Worm (Caenorhabditis elegans) whole organism, L2 larva: Measurements from ENCODE around the gene rnp-5.

Source experiments
- C34F6.9 ChIP-seq: fragments of 150-350 bp; optimal IDR thresholded peaks from 2 replicates; lab custom pipeline; 2014; ENCODE audit warnings: missing biosample characterization, missing genetic modification characterization
- F13H6.1 ChIP-seq: sonication (generic microtip); optimal IDR thresholded peaks from 2 replicates; lab custom pipeline; 2016; ENCODE audit warnings: missing genetic modification characterization, missing compliant biosample characterization
- R02D3.7 ChIP-seq: fragments of 150-350 bp; optimal IDR thresholded peaks from 2 replicates; lab custom pipeline; 2014; ENCODE audit warnings: missing biosample characterization, missing genetic modification characterization
- Y55F3AM.14 ChIP-seq: fragments of 200-800 bp; sonication (Bioruptor generic); optimal IDR thresholded peaks from 2 replicates; lab custom pipeline; 2018; ENCODE audit warnings: mild to moderate bottlenecking, missing genetic modification characterization, missing compliant biosample characterization
- ZK546.5 ChIP-seq: sonication (generic microtip); optimal IDR thresholded peaks from 2 replicates; lab custom pipeline; 2017; ENCODE audit warnings: missing biosample characterization, missing genetic modification characterization
- alr-1 ChIP-seq: fragments of 150-350 bp; optimal IDR thresholded peaks from 2 replicates; lab custom pipeline; 2014; ENCODE audit warnings: missing biosample characterization, missing genetic modification characterization
- aly-2 ChIP-seq: fragments of 150-350 bp; optimal IDR thresholded peaks from 2 replicates; lab custom pipeline; 2014; ENCODE audit warnings: missing biosample characterization, missing genetic modification characterization
- ama-1 ChIP-seq: fragments of 150-350 bp; optimal IDR thresholded peaks from 2 replicates; lab custom pipeline; 2018; ENCODE audit warnings: inconsistent platforms
- blmp-1 ChIP-seq: sonication (generic microtip); optimal IDR thresholded peaks from 2 replicates; lab custom pipeline; 2017; ENCODE audit warnings: missing genetic modification characterization, mild to moderate bottlenecking, missing compliant biosample characterization, antibody characterized with exemption, moderate library complexity; ENCODE audit not compliant: insufficient read depth
- ceh-82 ChIP-seq: fragments of 150-350 bp; optimal IDR thresholded peaks from 2 replicates; lab custom pipeline; 2014; ENCODE audit warnings: missing biosample characterization, missing genetic modification characterization
- dmd-4 ChIP-seq: sonication (generic microtip); optimal IDR thresholded peaks from 2 replicates; lab custom pipeline; 2017; ENCODE audit warnings: missing biosample characterization, missing genetic modification characterization
- egl-27 ChIP-seq: sonication (generic microtip); optimal IDR thresholded peaks from 3 replicates; lab custom pipeline; 2017; ENCODE audit warnings: missing biosample characterization, missing genetic modification reagents, missing genetic modification characterization
- elt-1 ChIP-seq: fragments of 150-350 bp; optimal IDR thresholded peaks from 2 replicates; lab custom pipeline; 2014; ENCODE audit warnings: missing biosample characterization, missing genetic modification characterization
- elt-3 ChIP-seq: sonication (generic microtip); optimal IDR thresholded peaks from 2 replicates; lab custom pipeline; 2017; ENCODE audit warnings: missing biosample characterization, missing genetic modification characterization
- fos-1 ChIP-seq: fragments of 150-350 bp; optimal IDR thresholded peaks from 2 replicates; lab custom pipeline; 2014; ENCODE audit warnings: missing biosample characterization, missing genetic modification characterization
- gmeb-1 ChIP-seq: fragments of 150-350 bp; optimal IDR thresholded peaks from 2 replicates; lab custom pipeline; 2014; ENCODE audit warnings: missing biosample characterization, missing genetic modification characterization
- lin-11 ChIP-seq: fragments of 150-350 bp; sonication (generic microtip); optimal IDR thresholded peaks from 2 replicates; lab custom pipeline; 2014; ENCODE audit warnings: missing biosample characterization, missing genetic modification characterization, inconsistent platforms, mixed read lengths
- lin-13 ChIP-seq: fragments of 150-350 bp; optimal IDR thresholded peaks from 2 replicates; lab custom pipeline; 2014; ENCODE audit warnings: missing biosample characterization, missing genetic modification reagents, missing genetic modification characterization
- lin-39 ChIP-seq: fragments of 150-350 bp; optimal IDR thresholded peaks from 2 replicates; lab custom pipeline; 2014; ENCODE audit warnings: missing biosample characterization, missing genetic modification reagents, missing genetic modification characterization
- lsy-2 ChIP-seq, 2 experiments: fragments of 150-350 bp in 1 of 2; sonication (generic microtip) in 1 of 2; optimal IDR thresholded peaks; 2 replicates each; lab custom pipeline; 2014 to 2017; ENCODE audit warnings: missing biosample characterization in 2 of 2, missing genetic modification characterization in 2 of 2
- mab-5 ChIP-seq: fragments of 150-350 bp; optimal IDR thresholded peaks from 2 replicates; lab custom pipeline; 2014; ENCODE audit warnings: missing biosample characterization, missing genetic modification characterization
- mbf-1 ChIP-seq: sonication (generic microtip); optimal IDR thresholded peaks from 2 replicates; lab custom pipeline; 2017; ENCODE audit warnings: missing biosample characterization, missing genetic modification characterization
- mdl-1 ChIP-seq, 2 experiments: fragments of 150-350 bp in 1 of 2; sonication (generic microtip) in 1 of 2; optimal IDR thresholded peaks; 2 replicates each; lab custom pipeline; 2017; ENCODE audit warnings: missing biosample characterization in 2 of 2, missing genetic modification characterization in 2 of 2
- nhr-10 ChIP-seq: sonication (generic microtip); optimal IDR thresholded peaks from 2 replicates; lab custom pipeline; 2017; ENCODE audit warnings: missing biosample characterization, missing genetic modification characterization
- nhr-11 ChIP-seq: fragments of 150-350 bp; optimal IDR thresholded peaks from 2 replicates; lab custom pipeline; 2014; ENCODE audit warnings: missing biosample characterization, missing genetic modification characterization
- nhr-12 ChIP-seq: fragments of 150-350 bp; optimal IDR thresholded peaks from 2 replicates; lab custom pipeline; 2014; ENCODE audit warnings: missing biosample characterization, missing genetic modification characterization
- nhr-21 ChIP-seq: fragments of 150-350 bp; optimal IDR thresholded peaks from 2 replicates; lab custom pipeline; 2014; ENCODE audit warnings: missing biosample characterization, missing genetic modification characterization
- nhr-23 ChIP-seq: fragments of 150-350 bp; optimal IDR thresholded peaks from 2 replicates; lab custom pipeline; 2014; ENCODE audit warnings: missing biosample characterization, missing genetic modification reagents, missing genetic modification characterization
- nhr-237 ChIP-seq: fragments of 150-350 bp; optimal IDR thresholded peaks from 2 replicates; lab custom pipeline; 2014; ENCODE audit warnings: missing biosample characterization, missing genetic modification characterization
- nhr-25 ChIP-seq: fragments of 150-350 bp; sonication (generic microtip); optimal IDR thresholded peaks from 3 replicates; lab custom pipeline; 2014; ENCODE audit warnings: missing biosample characterization, missing genetic modification characterization
- nhr-77 ChIP-seq: fragments of 150-350 bp; optimal IDR thresholded peaks from 2 replicates; lab custom pipeline; 2014; ENCODE audit warnings: missing biosample characterization, missing genetic modification characterization
- peb-1 ChIP-seq: fragments of 150-350 bp; optimal IDR thresholded peaks from 2 replicates; lab custom pipeline; 2014; ENCODE audit warnings: missing biosample characterization, missing genetic modification characterization
- sem-4 ChIP-seq: fragments of 150-350 bp; optimal IDR thresholded peaks from 2 replicates; lab custom pipeline; 2014; ENCODE audit warnings: missing biosample characterization, missing genetic modification reagents, missing genetic modification characterization
- skn-1 ChIP-seq: sonication (generic microtip); optimal IDR thresholded peaks from 2 replicates; lab custom pipeline; 2017; ENCODE audit warnings: missing biosample characterization, missing genetic modification characterization
- sma-3 ChIP-seq: sonication (generic microtip); optimal IDR thresholded peaks from 2 replicates; lab custom pipeline; 2016; ENCODE audit warnings: missing genetic modification reagents, missing genetic modification characterization, missing compliant biosample characterization
- sma-9 ChIP-seq, 2 experiments: fragments of 150-350 bp in 1 of 2; sonication (generic microtip) in 1 of 2; optimal IDR thresholded peaks; 2 replicates each; lab custom pipeline; 2014 to 2016; ENCODE audit warnings: missing genetic modification characterization in 2 of 2, mild to moderate bottlenecking in 1 of 2, missing biosample characterization in 1 of 2, missing compliant biosample characterization in 1 of 2, missing genetic modification reagents in 1 of 2, moderate library complexity in 1 of 2
- snpc-4 ChIP-seq: fragments of 150-350 bp; optimal IDR thresholded peaks from 2 replicates; lab custom pipeline; 2014; ENCODE audit warnings: missing biosample characterization, missing genetic modification characterization
- unc-39 ChIP-seq: fragments of 150-350 bp; optimal IDR thresholded peaks from 2 replicates; lab custom pipeline; 2014; ENCODE audit warnings: missing biosample characterization, missing genetic modification characterization
- unc-55 ChIP-seq: fragments of 150-350 bp; sonication (generic microtip); optimal IDR thresholded peaks from 3 replicates; lab custom pipeline; 2014; ENCODE audit warnings: missing biosample characterization, missing genetic modification reagents, missing genetic modification characterization
- unc-62 ChIP-seq: fragments of 150-350 bp; optimal IDR thresholded peaks from 2 replicates; lab custom pipeline; 2014; ENCODE audit warnings: missing biosample characterization, missing genetic modification reagents, missing genetic modification characterization
- zag-1 ChIP-seq: fragments of 150-350 bp; optimal IDR thresholded peaks from 2 replicates; lab custom pipeline; 2014; ENCODE audit warnings: missing biosample characterization, missing genetic modification characterization
- ztf-1 ChIP-seq: fragments of 200-800 bp; sonication (Bioruptor generic); conservative IDR thresholded peaks from 2 replicates; pipeline ENCODE4 v1.3.6; 2022; ENCODE audit warnings: missing genetic modification characterization, missing compliant biosample characterization
- ztf-11 ChIP-seq: sonication (generic microtip); optimal IDR thresholded peaks from 2 replicates; lab custom pipeline; 2017; ENCODE audit warnings: missing biosample characterization, missing genetic modification characterization
- ztf-4 ChIP-seq: fragments of 150-350 bp; optimal IDR thresholded peaks from 2 replicates; lab custom pipeline; 2014; ENCODE audit warnings: missing biosample characterization, missing genetic modification characterization

Gene rnp-5

DNA sequence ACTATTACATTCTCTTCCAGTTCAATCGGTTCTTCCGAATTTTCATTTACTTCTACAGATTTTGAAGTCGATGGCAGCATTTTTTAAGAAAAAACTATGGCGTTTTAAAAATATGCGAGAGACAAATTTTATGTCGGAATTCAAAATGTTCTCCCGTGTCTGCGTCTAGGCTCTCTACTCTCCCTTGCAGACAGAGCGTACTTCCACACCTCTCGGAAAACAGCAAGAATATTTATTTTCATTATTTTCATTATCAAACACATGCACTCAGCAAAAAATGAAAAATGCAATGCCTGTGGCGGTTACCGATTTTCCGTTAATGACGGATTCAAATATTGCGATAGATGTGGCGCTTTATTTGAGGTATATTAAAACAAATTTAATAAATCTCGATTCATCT lies 41.8 kb upstream of the rnp-5 start, which contains the start of the genes ztf-18 and F23H11.2:
TSS of gene ztf-18 (minus strand) at position 188 of the 400 bp plus-strand sequence.
TSS of gene F23H11.2 (plus strand) at position 223 of the 400 bp plus-strand sequence.
- peak; percentile 50 for TF ChIP-seq sem-4 (tag; lab: Kevin White, UChicago)
- TF ChIP-seq mdl-1 (tag; optimal IDR thresholded peaks at IDR 0.05; lab: Kevin White, UChicago), result no peak

DNA sequence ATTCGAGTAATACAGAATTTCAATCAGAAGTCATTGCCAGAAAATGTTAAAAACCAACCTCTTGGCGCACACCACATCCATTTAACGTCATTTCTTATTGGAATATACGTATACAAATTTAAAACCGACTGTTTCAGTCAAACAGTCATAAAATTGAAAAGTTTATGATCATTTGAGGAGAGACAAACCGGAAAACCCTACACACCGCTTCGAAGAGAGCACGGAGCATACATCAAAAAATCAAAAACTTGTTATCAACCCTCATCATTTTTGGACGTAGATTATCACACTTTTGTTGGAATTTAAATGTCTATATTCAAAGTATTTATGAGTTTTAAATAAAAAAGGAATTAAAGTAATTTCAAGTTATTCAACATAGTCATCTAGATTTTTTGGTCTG lies 37.3 kb upstream of the rnp-5 start, which contains the start of gene T24C4.10:
TSS of gene T24C4.10 (minus strand) at position 230 of the 400 bp plus-strand sequence.
- peak; percentile 71 for TF ChIP-seq fos-1
- TF ChIP-seq elt-1 (tag; lab: Kevin White, UChicago), result no peak
- no peak for TF ChIP-seq skn-1 (tag; lab: Kevin White, UChicago)
- TF ChIP-seq lin-39 (tag; lab: Kevin White, UChicago), result no peak

DNA sequence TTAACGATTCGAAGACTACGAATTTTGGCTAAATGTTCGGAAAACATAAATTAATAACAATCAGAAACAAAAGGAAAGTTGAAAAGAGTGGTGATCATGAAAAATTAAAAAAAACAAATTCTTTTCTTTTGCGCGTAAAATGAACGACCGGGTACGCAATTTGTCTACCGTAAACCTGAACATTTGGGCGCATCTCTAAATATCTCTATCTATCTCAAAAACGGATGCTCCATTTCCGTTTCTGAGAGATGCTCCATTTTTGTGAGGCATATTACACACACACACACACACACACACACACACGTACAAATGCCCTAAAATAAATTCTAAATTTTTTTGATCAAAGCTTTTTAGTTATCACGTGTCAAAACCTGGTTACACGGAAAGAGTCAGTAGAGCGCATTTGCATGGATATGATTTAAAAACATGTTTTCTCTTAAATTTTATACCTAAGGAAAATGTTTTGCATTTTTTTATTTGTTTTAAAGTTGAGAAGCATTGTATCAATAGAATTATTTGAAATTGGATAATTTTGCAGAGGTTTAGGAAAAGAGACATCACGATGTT lies 35.4 kb upstream of the rnp-5 start:
- no peak for TF ChIP-seq lin-13
- no peak for TF ChIP-seq nhr-237
- TF ChIP-seq nhr-12 (tag; lab: Kevin White, UChicago), result no peak
- TF ChIP-seq ztf-4 (tag; lab: Kevin White, UChicago), result no peak
- TF ChIP-seq unc-55 (GFP tag; lab: Kevin White, UChicago), result peak; percentile 11
- TF ChIP-seq C34F6.9 (tag; lab: Kevin White, UChicago), result peak; percentile 64
- TF ChIP-seq elt-3 (tag; lab: Kevin White, UChicago), result no peak
- TF ChIP-seq lsy-2 (tag; optimal IDR thresholded peaks at IDR 0.05; lab: Kevin White, UChicago), result peak in 1 of 2 experiments; percentile 69
- TF ChIP-seq nhr-77 (tag; lab: Kevin White, UChicago), result no peak
- TF ChIP-seq ztf-11 (tag; lab: Kevin White, UChicago), result no peak

DNA sequence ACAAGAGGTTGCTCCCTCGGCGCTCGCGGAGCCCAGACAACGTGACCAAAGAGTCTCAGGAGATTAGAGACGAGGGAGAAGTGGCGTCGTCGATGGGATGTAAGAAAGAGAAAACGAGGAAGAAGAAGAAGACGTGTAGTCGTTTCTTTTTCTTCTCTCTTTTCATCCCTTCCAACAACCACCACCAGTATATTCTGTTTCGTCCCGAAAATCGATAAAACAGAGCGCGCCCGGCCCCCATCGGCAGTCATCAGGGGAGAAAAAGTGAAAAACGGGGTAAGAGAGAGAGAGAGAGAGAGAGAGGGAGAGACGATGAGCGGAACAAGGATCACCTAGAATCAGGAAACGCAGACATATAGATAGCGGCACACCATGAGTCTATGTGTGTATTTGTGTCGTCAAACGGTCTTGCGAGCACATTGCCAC lies 34.2 kb upstream of the rnp-5 start:
- TF ChIP-seq snpc-4 (tag; lab: Kevin White, UChicago) (no peak), unc-39 (tag; lab: Kevin White, UChicago) (no peak), lin-39 (tag; lab: Kevin White, UChicago) (no peak), ZK546.5 (tag; lab: Kevin White, UChicago) (no peak), unc-62 (GFP tag; lab: Kevin White, UChicago) (no peak), ama-1 (lab: Kevin White, UChicago) (no peak), ztf-1 (no peak), mbf-1 (tag; lab: Kevin White, UChicago) (no peak), egl-27 (no peak), nhr-23 (no peak), nhr-10 (tag; lab: Kevin White, UChicago) (no peak), fos-1 (peak; percentile 43), C34F6.9 (tag; lab: Kevin White, UChicago) (peak; percentile 79), Y55F3AM.14 (GFP tag; lab: Kevin White, UChicago) (peak; percentile 71), R02D3.7 (no peak), elt-3 (tag; lab: Kevin White, UChicago) (no peak), lin-13 (peak; percentile 55), aly-2 (tag; lab: Kevin White, UChicago) (no peak), alr-1 (tag; lab: Kevin White, UChicago) (no peak), nhr-11 (tag; lab: Kevin White, UChicago) (no peak), ztf-4 (tag; lab: Kevin White, UChicago) (peak; percentile 23), nhr-25 (tag; lab: Kevin White, UChicago) (no peak), elt-1 (tag; lab: Kevin White, UChicago) (no peak), nhr-237 (no peak), ceh-82 (tag; lab: Kevin White, UChicago) (no peak), sma-9 (GFP tag; optimal IDR thresholded peaks at IDR 0.05; lab: Kevin White, UChicago) (peak; percentile 68), sma-9 (tag; optimal IDR thresholded peaks at IDR 0.05; lab: Kevin White, UChicago) (no peak), skn-1 (tag; lab: Kevin White, UChicago) (no peak), ztf-11 (tag; lab: Kevin White, UChicago) (no peak), lsy-2 (tag; optimal IDR thresholded peaks at IDR 0.05; lab: Kevin White, UChicago) (peak; percentile 64 to 78), blmp-1 (tag; lab: Kevin White, UChicago) (peak; percentile 80), zag-1 (tag; lab: Kevin White, UChicago) (peak; percentile 28), gmeb-1 (tag; lab: Kevin White, UChicago) (peak; percentile 53), nhr-21 (peak; percentile 26), unc-55 (GFP tag; lab: Kevin White, UChicago) (peak; percentile 93), dmd-4 (tag; lab: Kevin White, UChicago) (no peak), nhr-77 (tag; lab: Kevin White, UChicago) (no peak), sem-4 (tag; lab: Kevin White, UChicago) (peak; percentile 68), mdl-1 (tag; optimal IDR thresholded peaks at IDR 0.05; lab: Kevin White, UChicago) (peak; percentile 12 to 72), sma-3 (GFP tag; lab: Kevin White, UChicago) (peak; percentile 40), F13H6.1 (tag; lab: Kevin White, UChicago) (peak; percentile 72), lin-11 (peak; percentile 73), mab-5 (tag; lab: Kevin White, UChicago) (peak; percentile 72), peb-1 (tag; lab: Kevin White, UChicago) (no peak), nhr-12 (tag; lab: Kevin White, UChicago) (no peak)
